Worm (Caenorhabditis elegans): ENCODE results near the gene C16A11.5.

C16A11.5 gene

DNA sequence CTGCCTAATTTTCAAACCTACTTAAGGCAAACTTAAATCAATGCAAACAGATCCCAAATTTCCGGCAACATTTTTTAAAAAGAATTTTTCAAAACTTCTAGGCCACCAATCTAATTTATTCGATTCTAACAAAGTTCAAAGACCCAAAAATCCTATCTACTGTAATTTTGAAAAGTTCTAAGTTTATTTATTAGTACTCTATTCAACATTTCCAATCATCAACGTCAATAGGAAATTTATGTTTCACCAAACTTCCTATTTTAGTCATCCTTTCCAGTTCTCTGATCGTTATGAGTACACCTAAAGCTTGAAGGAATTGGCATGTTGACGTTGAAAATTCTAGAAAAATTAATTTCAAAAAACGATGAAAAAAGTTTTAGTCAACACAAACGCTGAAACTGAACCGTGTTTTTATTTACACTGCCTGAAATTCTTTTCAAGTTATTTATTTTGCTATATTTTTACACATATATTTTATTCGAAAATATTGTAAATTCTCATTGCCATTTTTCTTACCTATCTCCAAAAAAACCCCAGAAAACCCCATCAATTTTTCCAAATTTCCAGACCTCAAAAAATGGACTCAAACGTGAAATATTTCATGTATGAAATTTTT lies 52.6 kb downstream of the C16A11.5 start, which contains the start of gene npr-42:
TSS of gene npr-42 (plus strand) at position 566 of the 616 bp plus-strand sequence.
- no peak for TF ChIP-seq ceh-43 (GFP tag; optimal IDR thresholded peaks at IDR 0.05)
- no peak for TF ChIP-seq mab-5 (tag; optimal IDR thresholded peaks at IDR 0.05)
- no peak for TF ChIP-seq bed-3 (GFP tag; optimal IDR thresholded peaks at IDR 0.05)
- TF ChIP-seq snpc-4 (tag; optimal IDR thresholded peaks at IDR 0.05), result no peak
- no peak for TF ChIP-seq ztf-11 (tag; optimal IDR thresholded peaks at IDR 0.05)
- TF ChIP-seq nhr-2 (tag; optimal IDR thresholded peaks at IDR 0.05), result no peak
- TF ChIP-seq pha-4 (tag; optimal IDR thresholded peaks at IDR 0.05), result no peak
- TF ChIP-seq lin-32 (GFP tag; optimal IDR thresholded peaks at IDR 0.05), result no peak
- no peak for TF ChIP-seq M03D4.4 (tag; optimal IDR thresholded peaks at IDR 0.05)
- TF ChIP-seq ces-1 (GFP tag; optimal IDR thresholded peaks at IDR 0.05), result no peak
- TF ChIP-seq mls-2 (tag; optimal IDR thresholded peaks at IDR 0.05), result no peak
- TF ChIP-seq elt-3 (tag; optimal IDR thresholded peaks at IDR 0.05), result no peak
- no peak for TF ChIP-seq flh-1 (GFP tag; optimal IDR thresholded peaks at IDR 0.05)
